Fruit fly (Drosophila melanogaster): ENCODE measurements around the gene CG46310.

- TF ChIP-seq Lpt (GFP tag; optimal IDR thresholded peaks at IDR 0.05) = no peak
- no peak for TF ChIP-seq esn (GFP tag; optimal IDR thresholded peaks at IDR 0.05)
- no peak for TF ChIP-seq CG11902 (GFP tag; optimal IDR thresholded peaks at IDR 0.05)
- no peak for TF ChIP-seq CG6854 (GFP tag; optimal IDR thresholded peaks at IDR 0.05)
- no peak for TF ChIP-seq pdm3 (GFP tag; optimal IDR thresholded peaks at IDR 0.05)
Measured at dm6 chr3R:23170335-23170734, 3.3 kb upstream of the CG46310 start.
